Worm (Caenorhabditis elegans): Measurements from ENCODE around the gene B0252.1.

DNA sequence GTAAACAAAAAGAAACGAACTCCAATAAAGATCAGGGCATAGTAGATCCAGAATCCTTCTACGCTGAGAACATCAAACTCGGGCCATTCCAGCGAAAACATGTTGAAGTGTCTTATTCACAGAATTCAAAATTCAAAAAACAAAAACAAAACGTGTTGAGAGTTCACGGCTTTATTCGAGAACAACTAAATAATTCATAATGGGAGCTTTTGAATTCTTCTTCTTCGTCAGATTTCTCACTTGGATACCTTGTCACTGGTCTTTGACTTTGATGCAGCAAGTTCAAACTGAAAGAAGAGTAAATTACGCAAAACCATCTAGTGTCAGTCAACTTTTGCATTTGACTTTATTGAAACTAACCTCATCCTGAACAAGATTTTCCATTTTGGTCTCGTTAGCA lies 1.8 kb upstream of the B0252.1 start, which contains the start of gene B0252.11:
- TF ChIP-seq klf-2 (GFP tag; conservative IDR thresholded peaks at IDR 0.05) = no peak
- TF ChIP-seq T22C8.4 (GFP tag; IDR thresholded peaks at IDR 0.05) = no peak
- TF ChIP-seq tab-1 (GFP tag; IDR thresholded peaks at IDR 0.05) = no peak
